Fruit fly (Drosophila melanogaster) whole organism, embryonic: ENCODE data around the gene Fur2.

ENCODE experiments used
- Aef1 ChIP-seq: fragments of 200-800 bp; sonication (Bioruptor generic); IDR thresholded peaks from 3 replicates; pipeline ENCODE4 v1.3.6; 2022; ENCODE audit warnings: missing biosample characterization, missing genetic modification characterization
- BEAF-32 ChIP-seq: fragments of 200-800 bp; sonication (Bioruptor generic); optimal IDR thresholded peaks from 3 replicates; lab custom pipeline; 2017; ENCODE audit warnings: missing biosample characterization, missing genetic modification characterization, mild to moderate bottlenecking, moderate library complexity, missing genetic modification reagents
- Bgb ChIP-seq: fragments of 200-800 bp; sonication (Bioruptor generic); IDR thresholded peaks from 2 replicates; pipeline ENCODE4 v1.3.6; 2022; ENCODE audit warnings: missing biosample characterization, missing genetic modification characterization; ENCODE audit not compliant: partially characterized antibody
- CG10366 ChIP-seq: fragments of 200-800 bp; sonication (Bioruptor generic); IDR thresholded peaks from 2 replicates; pipeline ENCODE4 v1.3.6; 2022; ENCODE audit warnings: missing biosample characterization, missing genetic modification characterization
- CG11504 ChIP-seq: fragments of 200-800 bp; sonication (Bioruptor generic); optimal IDR thresholded peaks from 3 replicates; lab custom pipeline; 2019; ENCODE audit warnings: missing biosample characterization, mild to moderate bottlenecking, missing genetic modification characterization, moderate library complexity
- CG13296 ChIP-seq: fragments of 200-800 bp; sonication (Bioruptor generic); optimal IDR thresholded peaks from 3 replicates; lab custom pipeline; 2018; ENCODE audit warnings: missing biosample characterization, mild to moderate bottlenecking, missing genetic modification characterization
- CG15011 ChIP-seq: fragments of 200-800 bp; sonication (Bioruptor generic); optimal IDR thresholded peaks from 3 replicates; lab custom pipeline; 2018; ENCODE audit warnings: missing biosample characterization, mild to moderate bottlenecking, missing genetic modification characterization
- CG16779 ChIP-seq: fragments of 200-800 bp; sonication (Bioruptor generic); IDR thresholded peaks from 2 replicates; pipeline ENCODE4 v1.3.6; 2022; ENCODE audit warnings: missing biosample characterization, missing genetic modification characterization
- CG30403 ChIP-seq: fragments of 200-800 bp; sonication (Bioruptor generic); optimal IDR thresholded peaks from 3 replicates; lab custom pipeline; 2016; ENCODE audit warnings: missing biosample characterization, missing genetic modification characterization
- CG30431 ChIP-seq: fragments of 200-800 bp; sonication (Bioruptor generic); optimal IDR thresholded peaks from 2 replicates; lab custom pipeline; 2017; ENCODE audit warnings: missing biosample characterization, missing genetic modification characterization
- CG34376 ChIP-seq: fragments of 200-800 bp; sonication (Bioruptor generic); optimal IDR thresholded peaks from 2 replicates; lab custom pipeline; 2018; ENCODE audit warnings: missing biosample characterization, mild to moderate bottlenecking, missing genetic modification characterization
- CG42726 ChIP-seq: fragments of 200-800 bp; sonication (Bioruptor generic); IDR thresholded peaks from 2 replicates; pipeline ENCODE4 v1.3.6; 2022; ENCODE audit warnings: missing biosample characterization, missing genetic modification characterization; ENCODE audit not compliant: partially characterized antibody
- CG6813 ChIP-seq: fragments of 200-800 bp; sonication (Bioruptor generic); optimal IDR thresholded peaks from 2 replicates; lab custom pipeline; 2017; ENCODE audit warnings: missing biosample characterization, missing genetic modification characterization, mild to moderate bottlenecking, moderate library complexity, missing genetic modification reagents
- CG7271 ChIP-seq: fragments of 200-800 bp; sonication (Bioruptor generic); optimal IDR thresholded peaks from 2 replicates; lab custom pipeline; 2018; ENCODE audit warnings: missing biosample characterization, mild to moderate bottlenecking, missing genetic modification characterization, moderate library complexity
- CG7745 ChIP-seq: fragments of 200-800 bp; sonication (Bioruptor generic); optimal IDR thresholded peaks from 2 replicates; lab custom pipeline; 2018; ENCODE audit warnings: missing biosample characterization, mild to moderate bottlenecking, missing genetic modification characterization, moderate library complexity
- CG8290 ChIP-seq, 3 experiments: fragments of 200-800 bp; sonication (Bioruptor generic); optimal IDR thresholded peaks; 2 replicates each; lab custom pipeline; 2016 to 2019; ENCODE audit warnings: missing biosample characterization in 3 of 3, missing genetic modification characterization in 3 of 3, mild to moderate bottlenecking in 2 of 3, moderate library complexity in 1 of 3
- CG8359 ChIP-seq: fragments of 200-800 bp; sonication (Bioruptor generic); optimal IDR thresholded peaks from 2 replicates; lab custom pipeline; 2017; ENCODE audit warnings: missing biosample characterization, mild to moderate bottlenecking, missing genetic modification characterization, borderline replicate concordance
- CG8924 ChIP-seq: fragments of 200-800 bp; optimal IDR thresholded peaks from 3 replicates; lab custom pipeline; 2019; ENCODE audit warnings: missing biosample characterization, mild to moderate bottlenecking, missing genetic modification characterization, moderate library complexity
- CG9876 ChIP-seq: fragments of 200-800 bp; sonication (Bioruptor generic); optimal IDR thresholded peaks from 2 replicates; lab custom pipeline; 2016; ENCODE audit warnings: missing biosample characterization, missing genetic modification characterization
- Dip3 ChIP-seq: fragments of 200-800 bp; sonication (Bioruptor generic); optimal IDR thresholded peaks from 3 replicates; lab custom pipeline; 2016; ENCODE audit warnings: missing biosample characterization, missing genetic modification characterization
- Hey ChIP-seq: fragments of 200-800 bp; sonication (Bioruptor generic); optimal IDR thresholded peaks from 3 replicates; lab custom pipeline; 2018; ENCODE audit warnings: missing biosample characterization, mild to moderate bottlenecking, missing genetic modification characterization
- Hmx ChIP-seq: fragments of 200-800 bp; sonication (Bioruptor generic); optimal IDR thresholded peaks from 2 replicates; lab custom pipeline; 2016; ENCODE audit warnings: missing biosample characterization, missing genetic modification characterization
- Nf-YB ChIP-seq: fragments of 200-800 bp; sonication (Bioruptor generic); optimal IDR thresholded peaks from 3 replicates; lab custom pipeline; 2019; ENCODE audit warnings: missing biosample characterization, mild to moderate bottlenecking, missing genetic modification characterization, moderate library complexity
- Oli ChIP-seq: fragments of 200-800 bp; sonication (Bioruptor generic); optimal IDR thresholded peaks from 2 replicates; lab custom pipeline; 2018; ENCODE audit warnings: missing biosample characterization, mild to moderate bottlenecking, missing genetic modification characterization, moderate library complexity
- Rfx ChIP-seq: fragments of 200-800 bp; sonication (Bioruptor generic); IDR thresholded peaks from 2 replicates; pipeline ENCODE4 v1.3.6; 2022; ENCODE audit warnings: missing biosample characterization, missing genetic modification characterization
- Scr ChIP-seq: fragments of 200-800 bp; sonication (Bioruptor generic); IDR thresholded peaks from 2 replicates; pipeline ENCODE4 v1.3.6; 2022; ENCODE audit warnings: missing biosample characterization, missing genetic modification characterization; ENCODE audit not compliant: partially characterized antibody
- Side ChIP-seq: fragments of 200-800 bp; sonication (Bioruptor generic); optimal IDR thresholded peaks from 2 replicates; lab custom pipeline; 2016; ENCODE audit warnings: missing biosample characterization, missing genetic modification characterization
- YL-1 ChIP-seq: fragments of 200-800 bp; sonication (Bioruptor generic); optimal IDR thresholded peaks from 3 replicates; lab custom pipeline; 2017; ENCODE audit warnings: missing biosample characterization, mild to moderate bottlenecking, missing genetic modification characterization
- ash1 ChIP-seq: fragments of 200-800 bp; sonication (Bioruptor generic); optimal IDR thresholded peaks from 2 replicates; lab custom pipeline; 2018; ENCODE audit warnings: missing biosample characterization, mild to moderate bottlenecking, missing genetic modification characterization
- bab2 ChIP-seq: fragments of 200-800 bp; sonication (Bioruptor generic); optimal IDR thresholded peaks from 2 replicates; lab custom pipeline; 2016; ENCODE audit warnings: missing biosample characterization, missing genetic modification characterization
- br ChIP-seq: fragments of >200 bp; optimal IDR thresholded peaks from 2 replicates; lab custom pipeline; 2017
- corto ChIP-seq: fragments of 200-800 bp; sonication (Bioruptor generic); optimal IDR thresholded peaks from 2 replicates; lab custom pipeline; 2016; ENCODE audit warnings: missing biosample characterization, mild to moderate bottlenecking, missing genetic modification characterization, moderate library complexity
- eve ChIP-seq, 2 experiments: fragments of >200 bp; optimal IDR thresholded peaks; 2 replicates each; lab custom pipeline; 2017; ENCODE audit warnings: missing biosample characterization in 2 of 2, missing genetic modification characterization in 2 of 2
- ftz-f1 ChIP-seq: fragments of 200-800 bp; sonication (Bioruptor generic); optimal IDR thresholded peaks from 2 replicates; lab custom pipeline; 2016; ENCODE audit warnings: missing biosample characterization, missing genetic modification characterization
- h ChIP-seq: fragments of >200 bp; optimal IDR thresholded peaks from 2 replicates; lab custom pipeline; 2017
- lab ChIP-seq: fragments of 200-800 bp; sonication (Bioruptor generic); optimal IDR thresholded peaks from 3 replicates; lab custom pipeline; 2017; ENCODE audit warnings: missing biosample characterization, missing genetic modification characterization, mild to moderate bottlenecking, moderate library complexity, missing genetic modification reagents
- mirr ChIP-seq: fragments of 200-800 bp; sonication (Bioruptor generic); optimal IDR thresholded peaks from 3 replicates; lab custom pipeline; 2018; ENCODE audit warnings: missing biosample characterization, mild to moderate bottlenecking, missing genetic modification characterization
- nom ChIP-seq: fragments of 200-800 bp; sonication (Bioruptor generic); optimal IDR thresholded peaks from 2 replicates; lab custom pipeline; 2017; ENCODE audit warnings: missing biosample characterization, missing genetic modification characterization, mild to moderate bottlenecking, moderate library complexity, missing genetic modification reagents
- otp ChIP-seq: fragments of 200-800 bp; sonication (Bioruptor generic); IDR thresholded peaks from 3 replicates; pipeline ENCODE4, ENCODE4 v1.3.6; 2022; ENCODE audit warnings: missing biosample characterization, missing genetic modification characterization
- pb ChIP-seq: fragments of 200-800 bp; sonication (Bioruptor generic); optimal IDR thresholded peaks from 3 replicates; lab custom pipeline; 2016; ENCODE audit warnings: missing biosample characterization, missing genetic modification characterization
- pfk ChIP-seq: fragments of 200-800 bp; sonication (Bioruptor generic); optimal IDR thresholded peaks from 2 replicates; lab custom pipeline; 2018; ENCODE audit warnings: missing biosample characterization, mild to moderate bottlenecking, missing genetic modification characterization, moderate library complexity
- psq ChIP-seq: fragments of 200-800 bp; sonication (Bioruptor generic); optimal IDR thresholded peaks from 2 replicates; lab custom pipeline; 2017; ENCODE audit warnings: missing biosample characterization, missing genetic modification characterization
- repo ChIP-seq: fragments of 200-800 bp; sonication (Bioruptor generic); optimal IDR thresholded peaks from 2 replicates; lab custom pipeline; 2016; ENCODE audit warnings: missing biosample characterization, missing genetic modification characterization
- run ChIP-seq: fragments of 200-800 bp; sonication (Bioruptor generic); optimal IDR thresholded peaks from 3 replicates; lab custom pipeline; 2018; ENCODE audit warnings: missing biosample characterization, mild to moderate bottlenecking, missing genetic modification characterization
- tap ChIP-seq: fragments of 200-800 bp; optimal IDR thresholded peaks from 3 replicates; lab custom pipeline; 2019; ENCODE audit warnings: missing biosample characterization, mild to moderate bottlenecking, missing genetic modification characterization, moderate library complexity
- ttk ChIP-seq: fragments of 200-800 bp; sonication (Bioruptor generic); IDR thresholded peaks from 2 replicates; pipeline ENCODE4 v2.1.2; 2022; ENCODE audit warnings: missing biosample characterization, missing genetic modification characterization
- vnd ChIP-seq: fragments of 200-800 bp; sonication (Bioruptor generic); IDR thresholded peaks from 3 replicates; pipeline ENCODE4 v1.3.6; 2022; ENCODE audit warnings: missing biosample characterization, missing genetic modification characterization; ENCODE audit not compliant: partially characterized antibody
- vvl ChIP-seq: fragments of 200-800 bp; sonication (Bioruptor generic); IDR thresholded peaks from 2 replicates; pipeline ENCODE4 v1.3.6; 2022; ENCODE audit warnings: missing biosample characterization, missing genetic modification characterization
- wor ChIP-seq: fragments of 200-800 bp; sonication (Bioruptor generic); IDR thresholded peaks from 2 replicates; pipeline ENCODE4 v1.3.6; 2022; ENCODE audit warnings: missing biosample characterization, missing genetic modification characterization

Gene Fur2

dm6 chrX:16333434-16334141 lies 39.3 kb upstream of the Fur2 start, which contains the start of the genes CG9921 and Dsp1 (continued):
- TF ChIP-seq wor (GFP tag; lab: Robert Waterston, UW) (no peak), CG30431 (GFP tag; lab: Kevin White, UChicago) (no peak), CG9876 (GFP tag; lab: Kevin White, UChicago) (no peak), pb (GFP tag; lab: Kevin White, UChicago) (no peak), run (tag; lab: Kevin White, UChicago) (no peak), CG13296 (GFP tag; lab: Kevin White, UChicago) (peak; percentile 29), nom (GFP tag; lab: Kevin White, UChicago) (peak; percentile 13), Oli (no peak), lab (GFP tag; lab: Kevin White, UChicago) (peak; percentile 0), bab2 (no peak), h (no peak), br (no peak), corto (peak; percentile 23), vvl (GFP tag; lab: Robert Waterston, UW) (no peak), mirr (GFP tag; lab: Kevin White, UChicago) (no peak), CG8290 (GFP tag; optimal IDR thresholded peaks at IDR 0.05; lab: Kevin White, UChicago) (no peak), CG8290 (tag; optimal IDR thresholded peaks at IDR 0.05; lab: Kevin White, UChicago) (peak in 1 of 2 experiments; percentile 76), Scr (GFP tag; lab: Robert Waterston, UW) (peak; percentile 33; the same call in 1 of the 2 replicates), CG30403 (GFP tag; lab: Kevin White, UChicago) (no peak), eve (GFP tag; optimal IDR thresholded peaks at IDR 0.05; lab: Kevin White, UChicago) (peak in 1 of 2 experiments; percentile 56), Rfx (GFP tag; lab: Robert Waterston, UW) (peak; percentile 32; the same call in 1 of the 2 replicates), Hey (tag; lab: Kevin White, UChicago) (no peak), CG15011 (no peak), BEAF-32 (no peak), Bgb (GFP tag; lab: Robert Waterston, UW) (peak; percentile 42; the same call in 1 of the 2 replicates), CG8924 (tag; lab: Kevin White, UChicago) (peak; percentile 45), CG7271 (tag; lab: Kevin White, UChicago) (no peak), tap (tag; lab: Kevin White, UChicago) (no peak), CG6813 (GFP tag; lab: Kevin White, UChicago) (peak; percentile 3), CG7745 (tag; lab: Kevin White, UChicago) (no peak), psq (GFP tag; lab: Kevin White, UChicago) (no peak), Aef1 (GFP tag; lab: Robert Waterston, UW) (peak; percentile 38; the same call in 2 of the 3 replicates), vnd (GFP tag; lab: Robert Waterston, UW) (no peak), ttk (GFP tag; lab: Robert Waterston, UW) (no peak), Nf-YB (GFP tag; lab: Kevin White, UChicago) (no peak), Dip3 (GFP tag; lab: Kevin White, UChicago) (no peak), CG11504 (no peak), pfk (GFP tag; lab: Kevin White, UChicago) (peak; percentile 63), CG10366 (GFP tag; lab: Robert Waterston, UW) (no peak), Side (GFP tag; lab: Kevin White, UChicago) (no peak), CG16779 (GFP tag; lab: Robert Waterston, UW) (no peak), repo (no peak), YL-1 (GFP tag; lab: Kevin White, UChicago) (no peak), CG8359 (no peak), ash1 (GFP tag; lab: Kevin White, UChicago) (no peak), otp (no peak), CG42726 (no peak), Hmx (GFP tag; lab: Kevin White, UChicago) (no peak), ftz-f1 (GFP tag; lab: Kevin White, UChicago) (no peak), CG34376 (GFP tag; lab: Kevin White, UChicago) (peak; percentile 61)
